Worm (Caenorhabditis elegans) whole organism, L2 larva: Measurements from ENCODE around the gene rbm-39.

ENCODE experiments used
- ZK546.5 ChIP-seq: sonication (generic microtip); optimal IDR thresholded peaks from 2 replicates; lab custom pipeline; 2017; ENCODE audit warnings: missing biosample characterization, missing genetic modification characterization
- ama-1 ChIP-seq: fragments of 150-350 bp; optimal IDR thresholded peaks from 2 replicates; lab custom pipeline; 2018; ENCODE audit warnings: inconsistent platforms
- blmp-1 ChIP-seq: sonication (generic microtip); optimal IDR thresholded peaks from 2 replicates; lab custom pipeline; 2017; ENCODE audit warnings: missing genetic modification characterization, mild to moderate bottlenecking, missing compliant biosample characterization, antibody characterized with exemption, moderate library complexity; ENCODE audit not compliant: insufficient read depth
- lin-39 ChIP-seq: fragments of 150-350 bp; optimal IDR thresholded peaks from 2 replicates; lab custom pipeline; 2014; ENCODE audit warnings: missing biosample characterization, missing genetic modification reagents, missing genetic modification characterization
- nhr-237 ChIP-seq: fragments of 150-350 bp; optimal IDR thresholded peaks from 2 replicates; lab custom pipeline; 2014; ENCODE audit warnings: missing biosample characterization, missing genetic modification characterization
- nhr-6 ChIP-seq: fragments of 150-350 bp; optimal IDR thresholded peaks from 2 replicates; lab custom pipeline; 2014; ENCODE audit warnings: missing biosample characterization, missing genetic modification characterization
- skn-1 ChIP-seq: sonication (generic microtip); optimal IDR thresholded peaks from 2 replicates; lab custom pipeline; 2017; ENCODE audit warnings: missing biosample characterization, missing genetic modification characterization
- snpc-4 ChIP-seq: fragments of 150-350 bp; optimal IDR thresholded peaks from 2 replicates; lab custom pipeline; 2014; ENCODE audit warnings: missing biosample characterization, missing genetic modification characterization
- unc-39 ChIP-seq: fragments of 150-350 bp; optimal IDR thresholded peaks from 2 replicates; lab custom pipeline; 2014; ENCODE audit warnings: missing biosample characterization, missing genetic modification characterization
- unc-55 ChIP-seq: fragments of 150-350 bp; sonication (generic microtip); optimal IDR thresholded peaks from 3 replicates; lab custom pipeline; 2014; ENCODE audit warnings: missing biosample characterization, missing genetic modification reagents, missing genetic modification characterization
- unc-62 ChIP-seq: fragments of 150-350 bp; optimal IDR thresholded peaks from 2 replicates; lab custom pipeline; 2014; ENCODE audit warnings: missing biosample characterization, missing genetic modification reagents, missing genetic modification characterization
- ztf-11 ChIP-seq: sonication (generic microtip); optimal IDR thresholded peaks from 2 replicates; lab custom pipeline; 2017; ENCODE audit warnings: missing biosample characterization, missing genetic modification characterization

- TF ChIP-seq ztf-11 (tag; lab: Kevin White, UChicago): no peak
- TF ChIP-seq nhr-6: no peak
- TF ChIP-seq ama-1 (lab: Kevin White, UChicago): no peak
- no peak for TF ChIP-seq unc-62 (GFP tag; lab: Kevin White, UChicago)
- no peak for TF ChIP-seq skn-1 (tag; lab: Kevin White, UChicago)
- TF ChIP-seq blmp-1: no peak
- TF ChIP-seq lin-39: no peak
- TF ChIP-seq unc-55 (GFP tag; lab: Kevin White, UChicago): no peak
- no peak for TF ChIP-seq nhr-237
- no peak for TF ChIP-seq snpc-4 (tag; lab: Kevin White, UChicago)
- TF ChIP-seq ZK546.5: no peak
- no peak for TF ChIP-seq unc-39
These were observed 17.5 kb downstream of the rbm-39 start, which contains the start of gene abhd-14 for ce11 chrIV:1029939-1030338.
